Worm (Caenorhabditis elegans): ENCODE results near the gene gst-11.

DNA sequence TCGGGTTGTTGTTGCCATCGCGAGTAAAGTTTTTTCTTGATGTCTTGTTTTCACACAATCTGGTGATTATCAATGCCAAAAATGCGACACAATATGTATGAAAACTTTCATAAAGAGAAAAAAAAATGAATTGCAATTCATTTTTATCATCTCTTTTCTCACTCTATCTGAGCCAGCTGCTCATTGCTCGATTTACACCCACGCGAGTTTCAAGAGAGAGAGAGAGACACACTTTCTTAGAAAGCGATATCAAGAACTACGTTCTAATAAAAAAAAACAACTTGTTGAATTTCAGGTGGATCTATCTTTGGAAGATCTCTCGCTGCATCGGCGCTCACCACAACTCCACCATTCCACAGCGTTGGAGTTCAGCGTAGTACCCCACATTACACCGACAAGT is 30.9 kb downstream of the gst-11 start:
- TF ChIP-seq snpc-4 (tag; optimal IDR thresholded peaks at IDR 0.05), result no peak
- no peak for TF ChIP-seq zag-1 (tag; optimal IDR thresholded peaks at IDR 0.05)
- no peak for TF ChIP-seq elt-2 (tag; optimal IDR thresholded peaks at IDR 0.05)
- no peak for TF ChIP-seq ceh-9 (tag; optimal IDR thresholded peaks at IDR 0.05)
- TF ChIP-seq pha-4 (tag; optimal IDR thresholded peaks at IDR 0.05), result no peak
- no peak for TF ChIP-seq nhr-77 (tag; optimal IDR thresholded peaks at IDR 0.05)
- TF ChIP-seq unc-62 (GFP tag; optimal IDR thresholded peaks at IDR 0.05), result no peak
- TF ChIP-seq skn-1 (tag; optimal IDR thresholded peaks at IDR 0.05), result no peak
